Fruit fly (Drosophila melanogaster): ENCODE data around the gene dos.

Gene dos

dm6 chr3L:2572907-2573591 lies 16.2 kb upstream of the dos start (continued):
- TF ChIP-seq TFAM (GFP tag; optimal IDR thresholded peaks at IDR 0.05) (no peak), lov (optimal IDR thresholded peaks at IDR 0.05) (no peak), lov (GFP tag; IDR thresholded peaks at IDR 0.05) (0 out of 3 replicates have a peak, but pooled peaks have one; percentile 26), CG12071 (GFP tag; optimal IDR thresholded peaks at IDR 0.05) (no peak), grn (GFP tag; optimal IDR thresholded peaks at IDR 0.05) (peak; percentile 54), CG7987 (GFP tag; optimal IDR thresholded peaks at IDR 0.05) (peak; percentile 3), gro (GFP tag; optimal IDR thresholded peaks at IDR 0.05) (peak; percentile 36), Mad (GFP tag; optimal IDR thresholded peaks at IDR 0.05) (no peak), CG11696 (GFP tag; IDR thresholded peaks at IDR 0.05) (no peak), CG2678 (tag; optimal IDR thresholded peaks at IDR 0.05) (peak; percentile 12), Chrac-16 (GFP tag; optimal IDR thresholded peaks at IDR 0.05) (no peak), Dref (GFP tag; IDR thresholded peaks at IDR 0.05) (no peak), Hmx (GFP tag; optimal IDR thresholded peaks at IDR 0.05) (no peak), CG8290 (GFP tag; optimal IDR thresholded peaks at IDR 0.05) (no peak), CG8290 (tag; optimal IDR thresholded peaks at IDR 0.05) (peak in 1 of 2 experiments; percentile 15), CG11398 (GFP tag; optimal IDR thresholded peaks at IDR 0.05) (no peak), Oaz (GFP tag; IDR thresholded peaks at IDR 0.05) (no peak), CrebB (tag; optimal IDR thresholded peaks at IDR 0.05) (no peak), bab2 (GFP tag; optimal IDR thresholded peaks at IDR 0.05) (no peak), CG15696 (tag; optimal IDR thresholded peaks at IDR 0.05) (no peak), bigmax (GFP tag; optimal IDR thresholded peaks at IDR 0.05) (no peak), CG15011 (GFP tag; optimal IDR thresholded peaks at IDR 0.05) (no peak), crol (GFP tag; IDR thresholded peaks at IDR 0.05) (no peak), eve (GFP tag; optimal IDR thresholded peaks at IDR 0.05) (peak in 1 of 2 experiments; percentile 64), exex (tag; optimal IDR thresholded peaks at IDR 0.05) (peak; percentile 94), CG11695 (GFP tag; IDR thresholded peaks at IDR 0.05) (no peak), NFAT (GFP tag; IDR thresholded peaks at IDR 0.05) (no peak), Hmr (GFP tag; optimal IDR thresholded peaks at IDR 0.05) (peak; percentile 8), Opbp (GFP tag; IDR thresholded peaks at IDR 0.05; ENCODE audit: partially characterized antibody) (no peak), Dad (GFP tag; optimal IDR thresholded peaks at IDR 0.05) (no peak), CG4707 (GFP tag; optimal IDR thresholded peaks at IDR 0.05) (no peak), pfk (GFP tag; optimal IDR thresholded peaks at IDR 0.05) (no peak), nerfin-2 (GFP tag; IDR thresholded peaks at IDR 0.05; ENCODE audit: partially characterized antibody) (no peak), PHDP (tag; optimal IDR thresholded peaks at IDR 0.05) (no peak), CG3281 (GFP tag; optimal IDR thresholded peaks at IDR 0.05) (peak; percentile 13), CG18476 (GFP tag; optimal IDR thresholded peaks at IDR 0.05) (no peak), Asciz (GFP tag; optimal IDR thresholded peaks at IDR 0.05) (no peak), CG10147 (GFP tag; optimal IDR thresholded peaks at IDR 0.05) (peak; percentile 16), sens (GFP tag) (peak; percentile 27), ems (GFP tag; optimal IDR thresholded peaks at IDR 0.05) (no peak), knrl (GFP tag; IDR thresholded peaks at IDR 0.05; ENCODE audit: partially characterized antibody) (no peak), GATAe (GFP tag; conservative IDR thresholded peaks at IDR 0.05) (peak; percentile 50; the same call in 1 of the 2 replicates), B-H1 (GFP tag; IDR thresholded peaks at IDR 0.05) (no peak), Ada2b (GFP tag; IDR thresholded peaks at IDR 0.05) (no peak), ftz-f1 (GFP tag; optimal IDR thresholded peaks at IDR 0.05) (peak; percentile 41), lbe (GFP tag; optimal IDR thresholded peaks at IDR 0.05) (peak; percentile 42), HLHmδ (GFP tag; optimal IDR thresholded peaks at IDR 0.05) (no peak), lab (GFP tag; optimal IDR thresholded peaks at IDR 0.05) (peak; percentile 78), wdn (GFP tag; IDR thresholded peaks at IDR 0.05) (no peak), HLH54F (GFP tag; optimal IDR thresholded peaks at IDR 0.05) (no peak), rib (GFP tag; IDR thresholded peaks at IDR 0.05) (peak; percentile 59; the same call in 1 of the 2 replicates)
